Worm (Caenorhabditis elegans): ENCODE data around the gene ephx-1.

- TF ChIP-seq tbx-11 (GFP tag; IDR thresholded peaks at IDR 0.05): no peak
- no peak for TF ChIP-seq hnd-1 (tag; optimal IDR thresholded peaks at IDR 0.05)
- no peak for TF ChIP-seq ama-1 (optimal IDR thresholded peaks at IDR 0.05)
- TF ChIP-seq ets-7 (tag; optimal IDR thresholded peaks at IDR 0.05): no peak
- peak; percentile 25 for TF ChIP-seq F13C5.2 (tag; optimal IDR thresholded peaks at IDR 0.05)
These were observed 5.2 kb upstream of the ephx-1 start for ce11 chrII:3999537-3999936.
